Worm (Caenorhabditis elegans) whole organism, L1 larva: ENCODE measurements around the gene mthf-1.
A peak's percentile ranks its signal among the peaks of the same experiment; 100 is the strongest.

Experiments used
- C04F5.9 ChIP-seq: sonication (generic microtip); optimal IDR thresholded peaks from 2 replicates; lab custom pipeline; 2016; ENCODE audit warnings: missing genetic modification characterization, missing compliant biosample characterization
- C16A3.4 ChIP-seq: fragments of 150-350 bp; optimal IDR thresholded peaks from 2 replicates; lab custom pipeline; 2014; ENCODE audit warnings: missing biosample characterization, missing genetic modification characterization
- F16B12.6 ChIP-seq: fragments of 150-350 bp; optimal IDR thresholded peaks from 2 replicates; lab custom pipeline; 2014; ENCODE audit warnings: missing biosample characterization, missing genetic modification characterization
- aha-1 ChIP-seq: fragments of 150-350 bp; optimal IDR thresholded peaks from 2 replicates; lab custom pipeline; 2014; ENCODE audit warnings: missing biosample characterization, missing genetic modification characterization
- alr-1 ChIP-seq: fragments of 200-800 bp; sonication (Bioruptor generic); optimal IDR thresholded peaks from 2 replicates; lab custom pipeline; 2018; ENCODE audit warnings: borderline replicate concordance, mild to moderate bottlenecking, missing genetic modification characterization, missing compliant biosample characterization
- aly-2 ChIP-seq: fragments of 150-350 bp; optimal IDR thresholded peaks from 2 replicates; lab custom pipeline; 2014; ENCODE audit warnings: missing biosample characterization, missing genetic modification characterization
- blmp-1 ChIP-seq: fragments of 150-350 bp; optimal IDR thresholded peaks from 2 replicates; lab custom pipeline; 2014; ENCODE audit warnings: missing biosample characterization, missing genetic modification characterization
- ceh-63 ChIP-seq: fragments of 200-800 bp; sonication (Bioruptor generic); optimal IDR thresholded peaks from 2 replicates; lab custom pipeline; 2018; ENCODE audit warnings: mild to moderate bottlenecking, missing genetic modification characterization, missing compliant biosample characterization
- ces-1 ChIP-seq: fragments of 150-350 bp; optimal IDR thresholded peaks from 2 replicates; lab custom pipeline; 2014; ENCODE audit warnings: missing biosample characterization, missing genetic modification reagents, missing genetic modification characterization
- dpl-1 ChIP-seq, 3 experiments: fragments of 150-350 bp in 2 of 3; sonication (generic microtip) in 1 of 3; optimal IDR thresholded peaks; 2 replicates each; lab custom pipeline; 2014 to 2017; ENCODE audit warnings: missing biosample characterization in 3 of 3, missing genetic modification characterization in 3 of 3, missing genetic modification reagents in 3 of 3
- efl-1 ChIP-seq, 4 experiments: fragments of 150-350 bp; optimal IDR thresholded peaks in 3 of 4; peaks in 1 of 4; 1 replicate in 1 of 4; 2 replicates in 3 of 4; lab custom pipeline; 2014; ENCODE audit warnings: missing biosample characterization in 2 of 4, missing genetic modification characterization in 2 of 4, missing genetic modification reagents in 2 of 4
- egl-13 ChIP-seq: sonication (generic microtip); optimal IDR thresholded peaks from 2 replicates; lab custom pipeline; 2016; ENCODE audit warnings: missing genotype, missing genetic modification reagents, missing genetic modification characterization, missing compliant biosample characterization
- elt-2 ChIP-seq: sonication (generic microtip); optimal IDR thresholded peaks from 2 replicates; lab custom pipeline; 2016; ENCODE audit warnings: missing genetic modification characterization, mild to moderate bottlenecking, inconsistent platforms, missing compliant biosample characterization, missing genetic modification reagents
- elt-3 ChIP-seq, 6 experiments: fragments of 150-350 bp in 1 of 6; sonication (generic microtip); optimal IDR thresholded peaks; 2 replicates each; lab custom pipeline; 2017 to 2018; ENCODE audit warnings: missing biosample characterization in 6 of 6, missing genetic modification characterization in 6 of 6, inconsistent platforms in 1 of 6
- fkh-10 ChIP-seq: sonication (generic microtip); optimal IDR thresholded peaks from 2 replicates; lab custom pipeline; 2017; ENCODE audit warnings: missing biosample characterization, missing genetic modification reagents, missing genetic modification characterization
- lin-13 ChIP-seq: fragments of 150-350 bp; optimal IDR thresholded peaks from 2 replicates; lab custom pipeline; 2014; ENCODE audit warnings: missing biosample characterization, missing genetic modification reagents, missing genetic modification characterization
- lin-35 ChIP-seq, 2 experiments: fragments of 150-350 bp; optimal IDR thresholded peaks; 2 replicates each; lab custom pipeline; 2014; ENCODE audit warnings: missing biosample characterization in 2 of 2, missing genetic modification characterization in 2 of 2, missing genetic modification reagents in 2 of 2
- lin-39 ChIP-seq: fragments of 150-350 bp; optimal IDR thresholded peaks from 2 replicates; lab custom pipeline; 2014; ENCODE audit warnings: missing biosample characterization, missing genetic modification reagents, missing genetic modification characterization
- lir-3 ChIP-seq: sonication (generic microtip); optimal IDR thresholded peaks from 2 replicates; lab custom pipeline; 2016; ENCODE audit warnings: mild to moderate bottlenecking, missing genetic modification characterization, moderate library complexity, missing compliant biosample characterization; ENCODE audit not compliant: poor library complexity
- lsy-2 ChIP-seq, 2 experiments: fragments of 150-350 bp; optimal IDR thresholded peaks; 2 replicates each; lab custom pipeline; 2014; ENCODE audit warnings: missing biosample characterization in 2 of 2, missing genetic modification characterization in 2 of 2
- mep-1 ChIP-seq: fragments of 150-350 bp; optimal IDR thresholded peaks from 2 replicates; lab custom pipeline; 2014; ENCODE audit warnings: missing biosample characterization, missing genetic modification characterization
- nhr-19 ChIP-seq: fragments of 200-800 bp; sonication (Bioruptor generic); conservative IDR thresholded peaks from 2 replicates; pipeline ENCODE4 v1.3.6; 2022; ENCODE audit warnings: missing genetic modification characterization, missing compliant biosample characterization
- nhr-20 ChIP-seq: sonication (generic microtip); optimal IDR thresholded peaks from 2 replicates; lab custom pipeline; 2016; ENCODE audit warnings: mild to moderate bottlenecking, missing genetic modification characterization, missing compliant biosample characterization
- nhr-28 ChIP-seq: fragments of 150-350 bp; optimal IDR thresholded peaks from 2 replicates; lab custom pipeline; 2014; ENCODE audit warnings: missing biosample characterization, missing genetic modification characterization
- nhr-71 ChIP-seq: sonication (generic microtip); optimal IDR thresholded peaks from 2 replicates; lab custom pipeline; 2016; ENCODE audit warnings: mild to moderate bottlenecking, missing genetic modification characterization, moderate library complexity, missing compliant biosample characterization
- nhr-77 ChIP-seq: fragments of 150-350 bp; optimal IDR thresholded peaks from 2 replicates; lab custom pipeline; 2014; ENCODE audit warnings: missing biosample characterization, missing genetic modification characterization
- nhr-85 ChIP-seq: sonication (generic microtip); peaks from one replicate; lab custom pipeline; 2016; ENCODE audit warnings: missing genetic modification characterization, inconsistent platforms, missing compliant biosample characterization
- nhr-90 ChIP-seq: sonication (generic microtip); optimal IDR thresholded peaks from 2 replicates; lab custom pipeline; 2016; ENCODE audit warnings: mild to moderate bottlenecking, missing genetic modification characterization, missing compliant biosample characterization; ENCODE audit not compliant: poor library complexity
- pag-3 ChIP-seq: sonication (generic microtip); optimal IDR thresholded peaks from 2 replicates; lab custom pipeline; 2017; ENCODE audit warnings: missing genetic modification characterization, mild to moderate bottlenecking, missing compliant biosample characterization, antibody characterized with exemption, borderline replicate concordance; ENCODE audit not compliant: insufficient read depth
- rnt-1 ChIP-seq: sonication (generic microtip); optimal IDR thresholded peaks from 2 replicates; lab custom pipeline; 2016; ENCODE audit warnings: mild to moderate bottlenecking, missing genetic modification characterization, moderate library complexity, missing compliant biosample characterization
- snpc-4 ChIP-seq: fragments of 150-350 bp; optimal IDR thresholded peaks from 2 replicates; lab custom pipeline; 2014; ENCODE audit warnings: missing biosample characterization, missing genetic modification characterization
- snu-23 ChIP-seq: sonication (generic microtip); optimal IDR thresholded peaks from 2 replicates; lab custom pipeline; 2016; ENCODE audit warnings: missing genetic modification characterization, missing compliant biosample characterization
- sox-4 ChIP-seq: sonication (generic microtip); optimal IDR thresholded peaks from 2 replicates; lab custom pipeline; 2016; ENCODE audit warnings: missing genetic modification characterization, missing compliant biosample characterization
- sptf-1 ChIP-seq: fragments of 150-350 bp; optimal IDR thresholded peaks from 2 replicates; lab custom pipeline; 2014; ENCODE audit warnings: missing biosample characterization, missing genetic modification characterization
- unc-30 ChIP-seq: sonication (generic microtip); optimal IDR thresholded peaks from 2 replicates; lab custom pipeline; 2017; ENCODE audit warnings: missing biosample characterization, missing genetic modification characterization
- vab-15 ChIP-seq: sonication (generic microtip); optimal IDR thresholded peaks from 2 replicates; lab custom pipeline; 2017; ENCODE audit warnings: missing genotype, mild to moderate bottlenecking, missing genetic modification characterization, missing compliant biosample characterization
- xbp-1 ChIP-seq: sonication (generic microtip); optimal IDR thresholded peaks from 2 replicates; lab custom pipeline; 2016; ENCODE audit warnings: missing genetic modification characterization, missing compliant biosample characterization
- ztf-11 ChIP-seq, 2 experiments: sonication (generic microtip); optimal IDR thresholded peaks; 2 replicates each; lab custom pipeline; 2016 to 2017; ENCODE audit warnings: missing genetic modification characterization in 2 of 2, missing biosample characterization in 1 of 2, missing compliant biosample characterization in 1 of 2

The mthf-1 gene

DNA sequence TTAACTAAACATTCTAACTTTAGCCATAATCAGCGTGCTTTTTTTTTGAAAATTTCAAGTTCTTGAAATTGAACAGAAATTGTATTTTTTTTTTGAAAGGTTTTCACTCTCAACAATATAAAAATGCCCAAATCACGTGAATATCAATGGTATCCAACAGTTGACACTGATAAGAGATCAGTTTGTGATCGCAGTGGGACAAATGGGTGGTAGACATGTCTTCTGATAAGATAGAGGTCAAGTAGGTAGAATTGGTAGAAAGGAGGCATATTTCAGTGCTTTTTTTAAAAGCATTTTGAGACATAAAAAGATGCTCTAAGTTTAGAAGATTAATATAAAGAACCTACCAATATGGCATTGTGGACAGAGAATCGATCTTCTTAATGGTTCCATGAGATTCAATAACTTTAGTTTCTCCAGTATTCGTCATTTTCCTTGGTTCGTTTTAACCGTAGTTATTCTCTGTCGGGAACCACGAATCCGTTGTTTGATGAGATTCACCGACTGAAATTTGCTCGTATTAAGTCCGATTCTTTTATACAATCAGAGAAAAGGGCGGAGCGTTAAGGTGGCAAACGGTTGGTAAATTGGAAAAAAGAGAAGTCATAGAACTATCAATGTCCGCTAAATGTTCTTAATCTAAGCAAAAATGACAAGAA is at the start of gene mthf-1:
TSS of gene mthf-1 (minus strand) at position 504 of the 659 bp plus-strand sequence.
- TF ChIP-seq lin-13 (GFP tag; lab: Kevin White, UChicago), result no peak
- peak in 4 of 6 experiments; percentile 23 to 73 (median 67) for TF ChIP-seq elt-3 (tag; optimal IDR thresholded peaks at IDR 0.05; lab: Kevin White, UChicago)
- TF ChIP-seq snu-23 (GFP tag; lab: Kevin White, UChicago), result peak; percentile 1
- no peak for TF ChIP-seq xbp-1 (tag; lab: Kevin White, UChicago)
- peak; percentile 2 for TF ChIP-seq C16A3.4 (tag; lab: Kevin White, UChicago)
- TF ChIP-seq mep-1 (tag; lab: Kevin White, UChicago), result no peak
- TF ChIP-seq nhr-20 (tag; lab: Kevin White, UChicago), result peak; percentile 41
- peak; percentile 15; the same call in 1 of the 2 replicates for TF ChIP-seq nhr-19 (GFP tag; lab: Robert Waterston, UW)
- TF ChIP-seq egl-13 (tag; lab: Kevin White, UChicago), result no peak
- no peak for TF ChIP-seq efl-1 (optimal IDR thresholded peaks at IDR 0.05; lab: Kevin White, UChicago)
- peak in 1 of 2 experiments; percentile 6 for TF ChIP-seq efl-1 (GFP tag; optimal IDR thresholded peaks at IDR 0.05 in 1 of 2; lab: Kevin White, UChicago)
- TF ChIP-seq elt-2 (tag; lab: Kevin White, UChicago), result peak; percentile 86
- TF ChIP-seq lsy-2 (tag; optimal IDR thresholded peaks at IDR 0.05; lab: Kevin White, UChicago), result peak in 1 of 2 experiments; percentile 1
- TF ChIP-seq dpl-1 (GFP tag; optimal IDR thresholded peaks at IDR 0.05; lab: Kevin White, UChicago), result peak in 1 of 3 experiments; percentile 17
- TF ChIP-seq ceh-63 (GFP tag; lab: Kevin White, UChicago), result no peak
- TF ChIP-seq aha-1 (tag; lab: Kevin White, UChicago), result no peak
- TF ChIP-seq nhr-77 (tag; lab: Kevin White, UChicago), result no peak
- peak; percentile 66 for TF ChIP-seq nhr-90
- no peak for TF ChIP-seq sox-4
- TF ChIP-seq nhr-85 (tag; lab: Kevin White, UChicago), result peak; percentile 70
- peak; percentile 47 for TF ChIP-seq nhr-71 (tag; lab: Kevin White, UChicago)
- peak in 1 of 2 experiments; percentile 60 for TF ChIP-seq lin-35 (GFP tag; optimal IDR thresholded peaks at IDR 0.05; lab: Kevin White, UChicago)
- no peak for TF ChIP-seq sptf-1
- peak; percentile 69 for TF ChIP-seq blmp-1 (tag; lab: Kevin White, UChicago)
- TF ChIP-seq, all 84 proteins: peak for 14

DNA sequence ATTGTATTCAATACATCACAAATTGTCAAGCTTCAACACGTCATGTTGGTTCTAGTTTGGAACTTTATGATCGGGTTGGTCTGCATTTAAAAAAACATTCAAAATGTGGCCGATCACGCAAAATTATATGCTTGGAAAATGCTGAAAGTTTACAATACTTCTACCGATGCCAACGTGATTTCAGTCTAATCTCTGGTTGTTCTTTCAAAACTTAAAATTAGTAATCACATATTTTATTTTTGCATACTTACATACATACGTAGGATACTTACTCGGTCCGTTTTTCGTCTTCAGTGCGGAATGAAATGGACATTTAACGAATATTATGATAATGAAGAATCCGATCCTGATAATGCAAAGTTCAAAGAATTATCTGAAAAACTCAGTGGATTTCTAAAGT is 47.5 kb upstream of the mthf-1 start, which contains the start of gene srw-62:
TSS of gene srw-62 (plus strand) at position 301 of the 400 bp plus-strand sequence.
- TF ChIP-seq ceh-63 (GFP tag; lab: Kevin White, UChicago) (no peak), pag-3 (tag; lab: Kevin White, UChicago) (no peak), lir-3 (tag; lab: Kevin White, UChicago) (no peak), nhr-28 (tag; lab: Kevin White, UChicago) (no peak), ces-1 (GFP tag; lab: Kevin White, UChicago) (no peak), fkh-10 (GFP tag; lab: Kevin White, UChicago) (no peak), rnt-1 (tag; lab: Kevin White, UChicago) (no peak), vab-15 (no peak), C04F5.9 (tag; lab: Kevin White, UChicago) (no peak), unc-30 (tag; lab: Kevin White, UChicago) (no peak), nhr-90 (no peak), F16B12.6 (no peak), ztf-11 (tag; optimal IDR thresholded peaks at IDR 0.05; lab: Kevin White, UChicago) (no peak), alr-1 (tag; lab: Kevin White, UChicago) (no peak), lin-13 (GFP tag; lab: Kevin White, UChicago) (no peak), lin-39 (tag; lab: Kevin White, UChicago) (no peak), aly-2 (tag; lab: Kevin White, UChicago) (no peak), snpc-4 (tag; lab: Kevin White, UChicago) (no peak)
